Fruit fly (Drosophila melanogaster) whole organism, prepupa: Measurements from ENCODE around the gene Tektin-C.

Experiments used
- CG10631 ChIP-seq: fragments of 200-800 bp; sonication (Bioruptor generic); optimal IDR thresholded peaks from 2 replicates; lab custom pipeline; 2016; ENCODE audit warnings: missing biosample characterization, missing genetic modification characterization
- CG11294 ChIP-seq: fragments of 200-800 bp; sonication (Bioruptor generic); IDR thresholded peaks from 2 replicates; pipeline ENCODE4 v1.3.6; 2022; ENCODE audit warnings: missing biosample characterization, missing genetic modification characterization
- CG11902 ChIP-seq: fragments of 200-800 bp; sonication (Bioruptor generic); optimal IDR thresholded peaks from 3 replicates; lab custom pipeline; 2016; ENCODE audit warnings: missing biosample characterization, missing genetic modification characterization
- CG15336 ChIP-seq: fragments of 200-800 bp; sonication (Bioruptor generic); IDR thresholded peaks from 2 replicates; pipeline ENCODE4 v1.3.6; 2022; ENCODE audit warnings: missing biosample characterization, missing genetic modification characterization
- CG1621 ChIP-seq: fragments of 200-800 bp; sonication (Bioruptor generic); optimal IDR thresholded peaks from 3 replicates; lab custom pipeline; 2018; ENCODE audit warnings: missing biosample characterization, mild to moderate bottlenecking, missing genetic modification characterization
- CG3032 ChIP-seq: fragments of 200-800 bp; optimal IDR thresholded peaks from 2 replicates; lab custom pipeline; 2019; ENCODE audit warnings: missing biosample characterization, mild to moderate bottlenecking, missing genetic modification characterization, moderate library complexity
- CG31627 ChIP-seq: fragments of 200-800 bp; sonication (Bioruptor generic); optimal IDR thresholded peaks from 3 replicates; lab custom pipeline; 2016; ENCODE audit warnings: missing biosample characterization, missing genetic modification characterization
- CG32006 ChIP-seq: fragments of 200-800 bp; sonication (Bioruptor generic); optimal IDR thresholded peaks from 3 replicates; lab custom pipeline; 2017; ENCODE audit warnings: missing biosample characterization, mild to moderate bottlenecking, missing genetic modification characterization
- CG34406 ChIP-seq: fragments of 200-800 bp; sonication (Bioruptor generic); optimal IDR thresholded peaks from 3 replicates; lab custom pipeline; 2016; ENCODE audit warnings: missing biosample characterization, missing genetic modification characterization
- CG3919 ChIP-seq: fragments of 200-800 bp; sonication (Bioruptor generic); optimal IDR thresholded peaks from 3 replicates; lab custom pipeline; 2016; ENCODE audit warnings: missing biosample characterization, missing genetic modification characterization
- CG4318 ChIP-seq: fragments of 200-800 bp; sonication (Bioruptor generic); optimal IDR thresholded peaks from 3 replicates; lab custom pipeline; 2017; ENCODE audit warnings: missing biosample characterization, mild to moderate bottlenecking, missing genetic modification characterization
- CG6163 ChIP-seq: fragments of 200-800 bp; sonication (Bioruptor generic); IDR thresholded peaks from 3 replicates; pipeline ENCODE4 v1.3.6; 2022; ENCODE audit warnings: missing biosample characterization, missing genetic modification characterization
- CG6276 ChIP-seq: fragments of 200-800 bp; sonication (Bioruptor generic); optimal IDR thresholded peaks from 2 replicates; lab custom pipeline; 2017; ENCODE audit warnings: missing biosample characterization, mild to moderate bottlenecking, missing genetic modification characterization
- CG6792 ChIP-seq: fragments of 200-800 bp; sonication (Bioruptor generic); optimal IDR thresholded peaks from 3 replicates; lab custom pipeline; 2016; ENCODE audit warnings: missing biosample characterization, missing genetic modification characterization
- CG8632 ChIP-seq: fragments of 200-800 bp; sonication (Bioruptor generic); optimal IDR thresholded peaks from 3 replicates; lab custom pipeline; 2016; ENCODE audit warnings: missing biosample characterization, missing genetic modification characterization
- CG9139 ChIP-seq: fragments of 200-800 bp; sonication (Bioruptor generic); optimal IDR thresholded peaks from 3 replicates; lab custom pipeline; 2017; ENCODE audit warnings: missing biosample characterization, mild to moderate bottlenecking, missing genetic modification characterization
- Eip75B ChIP-seq: fragments of 200-800 bp; sonication (Bioruptor generic); optimal IDR thresholded peaks from 3 replicates; lab custom pipeline; 2016; ENCODE audit warnings: missing biosample characterization, missing genetic modification characterization
- Eip78C ChIP-seq: fragments of 200-800 bp; sonication (Bioruptor generic); peaks from one replicate; lab custom pipeline; 2016; ENCODE audit warnings: missing biosample characterization, missing genetic modification characterization
- Ets21C ChIP-seq: fragments of 200-800 bp; sonication (Bioruptor generic); optimal IDR thresholded peaks from 3 replicates; lab custom pipeline; 2016; ENCODE audit warnings: missing biosample characterization, missing genetic modification characterization
- Gug ChIP-seq: fragments of 200-800 bp; sonication (Bioruptor generic); IDR thresholded peaks from 2 replicates; pipeline ENCODE4 v1.3.6; 2022; ENCODE audit warnings: missing biosample characterization, missing genetic modification characterization
- Hr39 ChIP-seq: fragments of 200-800 bp; sonication (Bioruptor generic); optimal IDR thresholded peaks from 2 replicates; lab custom pipeline; 2016; ENCODE audit warnings: missing biosample characterization, missing genetic modification characterization
- Hr4 ChIP-seq: fragments of 200-800 bp; sonication (Bioruptor generic); optimal IDR thresholded peaks from 3 replicates; lab custom pipeline; 2016; ENCODE audit warnings: missing biosample characterization, missing genetic modification characterization
- Lpt ChIP-seq: fragments of 200-800 bp; sonication (Bioruptor generic); optimal IDR thresholded peaks from 3 replicates; lab custom pipeline; 2016; ENCODE audit warnings: missing biosample characterization, missing genetic modification characterization
- Met ChIP-seq: fragments of 200-800 bp; sonication (Bioruptor generic); optimal IDR thresholded peaks from 3 replicates; lab custom pipeline; 2016; ENCODE audit warnings: missing biosample characterization, missing genetic modification characterization
- OdsH ChIP-seq: fragments of 200-800 bp; sonication (Bioruptor generic); optimal IDR thresholded peaks from 3 replicates; lab custom pipeline; 2016; ENCODE audit warnings: missing biosample characterization, missing genetic modification characterization
- Smox ChIP-seq: fragments of 200-800 bp; sonication (Bioruptor generic); optimal IDR thresholded peaks from 3 replicates; lab custom pipeline; 2016; ENCODE audit warnings: missing biosample characterization, missing genetic modification characterization
- Sox102F ChIP-seq: fragments of 200-800 bp; sonication (Bioruptor generic); optimal IDR thresholded peaks from 2 replicates; lab custom pipeline; 2016; ENCODE audit warnings: missing biosample characterization, mild to moderate bottlenecking, missing genetic modification characterization
- Sox14 ChIP-seq: fragments of 200-800 bp; sonication (Bioruptor generic); optimal IDR thresholded peaks from 3 replicates; lab custom pipeline; 2016; ENCODE audit warnings: missing biosample characterization, missing genetic modification characterization
- Sox15 ChIP-seq: fragments of 200-800 bp; sonication (Bioruptor generic); optimal IDR thresholded peaks from 3 replicates; lab custom pipeline; 2016; ENCODE audit warnings: missing biosample characterization, missing genetic modification characterization
- achi ChIP-seq: fragments of 200-800 bp; sonication (Bioruptor generic); optimal IDR thresholded peaks from 3 replicates; lab custom pipeline; 2016; ENCODE audit warnings: missing biosample characterization, missing genetic modification characterization
- acj6 ChIP-seq: fragments of 200-800 bp; sonication (Bioruptor generic); optimal IDR thresholded peaks from 3 replicates; lab custom pipeline; 2016; ENCODE audit warnings: missing biosample characterization, missing genetic modification characterization
- cyc ChIP-seq: fragments of 200-800 bp; sonication (Bioruptor generic); optimal IDR thresholded peaks from 3 replicates; lab custom pipeline; 2016; ENCODE audit warnings: missing biosample characterization, missing genetic modification characterization
- eg ChIP-seq: fragments of 200-800 bp; sonication (Bioruptor generic); IDR thresholded peaks from 3 replicates; pipeline ENCODE4 v1.3.6; 2022; ENCODE audit warnings: missing biosample characterization, missing genetic modification characterization
- esn ChIP-seq: fragments of 200-800 bp; sonication (Bioruptor generic); optimal IDR thresholded peaks from 2 replicates; lab custom pipeline; 2016; ENCODE audit warnings: missing biosample characterization, mild to moderate bottlenecking, missing genetic modification characterization, moderate library complexity
- fkh ChIP-seq: fragments of 200-800 bp; sonication (Bioruptor generic); optimal IDR thresholded peaks from 3 replicates; lab custom pipeline; 2017; ENCODE audit warnings: missing biosample characterization, mild to moderate bottlenecking, missing genetic modification characterization, moderate library complexity
- lz ChIP-seq: fragments of 200-800 bp; sonication (Bioruptor generic); optimal IDR thresholded peaks from 3 replicates; lab custom pipeline; 2016; ENCODE audit warnings: missing biosample characterization, missing genetic modification characterization
- pdm3 ChIP-seq: fragments of 200-800 bp; sonication (Bioruptor generic); optimal IDR thresholded peaks from 3 replicates; lab custom pipeline; 2016; ENCODE audit warnings: missing biosample characterization, missing genetic modification characterization
- spab ChIP-seq: fragments of 200-800 bp; sonication (Bioruptor generic); optimal IDR thresholded peaks from 2 replicates; lab custom pipeline; 2017; ENCODE audit warnings: missing biosample characterization, mild to moderate bottlenecking, missing genetic modification characterization, missing genetic modification reagents
- svp ChIP-seq: fragments of 200-800 bp; sonication (Bioruptor generic); peaks from one replicate; lab custom pipeline; 2016; ENCODE audit warnings: missing biosample characterization, missing genetic modification characterization
- topi ChIP-seq: fragments of 200-800 bp; sonication (Bioruptor generic); optimal IDR thresholded peaks from 3 replicates; lab custom pipeline; 2016; ENCODE audit warnings: missing biosample characterization, missing genetic modification characterization
- vri ChIP-seq: fragments of 200-800 bp; sonication (Bioruptor generic); optimal IDR thresholded peaks from 3 replicates; lab custom pipeline; 2016; ENCODE audit warnings: missing biosample characterization, mild to moderate bottlenecking, missing genetic modification characterization

The Tektin-C gene

dm6 chr3L:5820039-5820438 lies 23.7 kb upstream of the Tektin-C start (continued):
- TF ChIP-seq pdm3 (GFP tag; lab: Kevin White, UChicago) = peak; percentile 10
- TF ChIP-seq CG8632 (GFP tag; lab: Kevin White, UChicago) = no peak
- TF ChIP-seq CG6163 (GFP tag; lab: Robert Waterston, UW) = no peak
- TF ChIP-seq CG1621 (tag; lab: Kevin White, UChicago) = no peak
- TF ChIP-seq CG31627 (GFP tag; lab: Kevin White, UChicago) = peak; percentile 40
- TF ChIP-seq fkh (GFP tag; lab: Kevin White, UChicago) = no peak
- no peak for TF ChIP-seq CG11902 (GFP tag; lab: Kevin White, UChicago)
- TF ChIP-seq, all 60 proteins: peak for 19

DNA sequence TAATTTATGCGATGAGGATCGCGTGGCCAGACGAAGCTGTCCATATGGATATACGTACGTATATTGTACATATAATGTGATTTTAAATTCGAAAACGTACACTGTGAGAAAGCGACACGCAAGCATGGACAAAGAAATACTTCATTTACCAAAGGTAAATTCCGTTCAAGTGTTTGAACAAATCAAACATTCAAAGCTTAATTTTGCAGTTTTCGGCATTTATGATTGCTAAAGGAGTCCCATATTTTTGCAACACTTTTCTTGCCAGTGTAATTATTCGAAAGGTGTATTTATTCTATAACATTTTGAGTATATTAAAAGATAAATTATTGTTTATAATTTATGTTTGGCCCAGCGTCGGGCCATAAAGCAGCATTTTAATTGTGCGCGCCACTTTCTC lies 23.0 kb upstream of the Tektin-C start:
- TF ChIP-seq Lpt (peak; percentile 14), spab (no peak), Hr39 (GFP tag; lab: Kevin White, UChicago) (peak; percentile 65), svp (GFP tag; lab: Kevin White, UChicago) (peak; percentile 73), CG31627 (GFP tag; lab: Kevin White, UChicago) (peak; percentile 58), CG3032 (tag; lab: Kevin White, UChicago) (no peak), Eip78C (GFP tag; lab: Kevin White, UChicago) (peak; percentile 80), CG15336 (peak; percentile 43; the same call in 1 of the 2 replicates), CG34406 (GFP tag; lab: Kevin White, UChicago) (peak; percentile 33), topi (GFP tag; lab: Kevin White, UChicago) (peak; percentile 49), CG10631 (peak; percentile 19), CG11294 (no peak), Gug (no peak; the same call in 1 of the 2 replicates), CG32006 (GFP tag; lab: Kevin White, UChicago) (peak; percentile 55), achi (peak; percentile 24), Smox (peak; percentile 38), lz (GFP tag; lab: Kevin White, UChicago) (peak; percentile 47), acj6 (peak; percentile 41), pdm3 (GFP tag; lab: Kevin White, UChicago) (peak; percentile 43), CG8632 (GFP tag; lab: Kevin White, UChicago) (peak; percentile 26), Met (peak; percentile 33), Sox14 (GFP tag; lab: Kevin White, UChicago) (peak; percentile 26), CG1621 (tag; lab: Kevin White, UChicago) (no peak), Eip75B (no peak), CG4318 (GFP tag; lab: Kevin White, UChicago) (no peak), eg (GFP tag; lab: Robert Waterston, UW) (peak; percentile 46; the same call in 1 of the 3 replicates), CG11902 (GFP tag; lab: Kevin White, UChicago) (peak; percentile 40), CG6792 (GFP tag; lab: Kevin White, UChicago) (peak; percentile 4), Ets21C (peak; percentile 48), CG6163 (GFP tag; lab: Robert Waterston, UW) (no peak), vri (GFP tag; lab: Kevin White, UChicago) (peak; percentile 32), CG3919 (GFP tag; lab: Kevin White, UChicago) (peak; percentile 13), Hr4 (GFP tag; lab: Kevin White, UChicago) (peak; percentile 51), cyc (GFP tag; lab: Kevin White, UChicago) (peak; percentile 44), esn (peak; percentile 45), OdsH (GFP tag; lab: Kevin White, UChicago) (peak; percentile 35), Sox15 (GFP tag; lab: Kevin White, UChicago) (peak; percentile 34)

DNA sequence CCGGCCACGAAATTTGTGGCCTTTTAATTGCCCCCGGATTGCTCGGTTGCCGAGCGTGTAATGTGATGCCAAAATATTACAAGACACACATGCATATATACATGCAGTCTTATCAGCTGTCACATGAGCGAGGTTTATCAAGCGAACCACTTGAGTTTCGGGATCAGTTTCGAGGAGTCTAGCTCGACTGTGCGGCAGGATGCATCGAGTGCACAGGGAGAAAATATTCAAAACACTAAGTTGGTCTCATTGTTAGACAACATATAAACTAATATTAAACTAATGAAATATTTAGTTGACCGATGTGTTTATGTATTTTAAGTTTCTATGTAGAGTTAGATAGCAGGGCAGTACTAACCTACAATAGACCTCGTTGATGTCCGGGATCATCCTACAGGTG lies 20.8 kb upstream of the Tektin-C start:
- TF ChIP-seq Sox102F (no peak), CG9139 (GFP tag; lab: Kevin White, UChicago) (no peak), Eip78C (GFP tag; lab: Kevin White, UChicago) (peak; percentile 26), CG6276 (no peak), Smox (no peak), svp (GFP tag; lab: Kevin White, UChicago) (peak; percentile 67), CG3919 (GFP tag; lab: Kevin White, UChicago) (no peak), Ets21C (no peak)
